Fruit fly (Drosophila melanogaster) whole organism, wandering third instar larva: Measurements from ENCODE around the gene CG13622.

ENCODE experiments used
- Abd-B ChIP-seq: fragments of >200 bp; optimal IDR thresholded peaks from 2 replicates; lab custom pipeline; 2017; ENCODE audit warnings: missing biosample characterization, missing genetic modification characterization
- CG32264 ChIP-seq: fragments of 200-800 bp; sonication (Bioruptor generic); optimal IDR thresholded peaks from 2 replicates; lab custom pipeline; 2016; ENCODE audit warnings: missing biosample characterization, missing genetic modification characterization
- CG9705 ChIP-seq: fragments of 200-800 bp; sonication (Bioruptor generic); optimal IDR thresholded peaks from 2 replicates; lab custom pipeline; 2018; ENCODE audit warnings: missing biosample characterization, mild to moderate bottlenecking, missing genetic modification characterization
- CrebA ChIP-seq: fragments of 200-800 bp; sonication (Bioruptor generic); optimal IDR thresholded peaks from 2 replicates; lab custom pipeline; 2016; ENCODE audit warnings: missing biosample characterization, mild to moderate bottlenecking, missing genetic modification characterization, borderline replicate concordance
- Dfd ChIP-seq: fragments of >200 bp; optimal IDR thresholded peaks from 2 replicates; lab custom pipeline; 2017; ENCODE audit warnings: missing biosample characterization, missing genetic modification characterization
- Dif ChIP-seq: fragments of 200-275, 200-300 bp; sonication (Bioruptor generic); optimal IDR thresholded peaks from 2 replicates; lab custom pipeline; 2018; ENCODE audit warnings: missing biosample characterization, missing genetic modification characterization; ENCODE audit not compliant: partially characterized antibody
- GATAd ChIP-seq: sonication (Bioruptor generic); optimal IDR thresholded peaks from 2 replicates; lab custom pipeline; 2016; ENCODE audit warnings: missing biosample characterization, missing genetic modification characterization
- HLH106 ChIP-seq: fragments of 200-800 bp; optimal IDR thresholded peaks from 3 replicates; lab custom pipeline; 2019; ENCODE audit warnings: missing biosample characterization, mild to moderate bottlenecking, missing genetic modification characterization, moderate library complexity
- Hnf4 ChIP-seq: fragments of 200-800 bp; sonication (Bioruptor generic); optimal IDR thresholded peaks from 2 replicates; lab custom pipeline; 2016; ENCODE audit warnings: missing biosample characterization, mild to moderate bottlenecking, missing genetic modification characterization
- Hr78 ChIP-seq: fragments of >200 bp; optimal IDR thresholded peaks from 2 replicates; lab custom pipeline; 2017; ENCODE audit warnings: missing biosample characterization, missing genetic modification characterization
- Hr83 ChIP-seq: fragments of 200-300 bp; sonication (Bioruptor generic); optimal IDR thresholded peaks from 2 replicates; lab custom pipeline; 2016; ENCODE audit warnings: missing biosample characterization, mild to moderate bottlenecking, missing genetic modification characterization, moderate library complexity; ENCODE audit not compliant: poor library complexity, severe bottlenecking
- Jra ChIP-seq: sonication (Bioruptor generic); optimal IDR thresholded peaks from 2 replicates; lab custom pipeline; 2016; ENCODE audit warnings: missing biosample characterization, missing genetic modification characterization
- Mio ChIP-seq: sonication (Bioruptor generic); optimal IDR thresholded peaks from 2 replicates; lab custom pipeline; 2016; ENCODE audit warnings: missing biosample characterization, missing genetic modification characterization
- Myc ChIP-seq: fragments of >200 bp; optimal IDR thresholded peaks from 2 replicates; lab custom pipeline; 2017
- N ChIP-seq: fragments of >200 bp; optimal IDR thresholded peaks from 2 replicates; lab custom pipeline; 2018; ENCODE audit warnings: missing biosample characterization, missing external identifiers, missing genetic modification characterization
- OdsH ChIP-seq: fragments of 200-800 bp; sonication (Bioruptor generic); optimal IDR thresholded peaks from 2 replicates; lab custom pipeline; 2016; ENCODE audit warnings: missing biosample characterization, mild to moderate bottlenecking, missing genetic modification characterization
- Sp1 ChIP-seq: fragments of 200-800 bp; sonication (Bioruptor generic); optimal IDR thresholded peaks from 3 replicates; lab custom pipeline; 2019; ENCODE audit warnings: missing biosample characterization, mild to moderate bottlenecking, missing genetic modification characterization, moderate library complexity
- Vsx2 ChIP-seq: fragments of 200-300, 225-300 bp; sonication (Bioruptor generic); optimal IDR thresholded peaks from 2 replicates; lab custom pipeline; 2018; ENCODE audit warnings: missing biosample characterization, missing genetic modification characterization; ENCODE audit not compliant: partially characterized antibody
- br ChIP-seq: fragments of 200-800 bp; sonication (Bioruptor generic); optimal IDR thresholded peaks from 2 replicates; lab custom pipeline; 2016; ENCODE audit warnings: missing biosample characterization, missing genetic modification characterization
- brk ChIP-seq: fragments of 200-800 bp; sonication (Bioruptor generic); optimal IDR thresholded peaks from 2 replicates; lab custom pipeline; 2016; ENCODE audit warnings: missing biosample characterization, mild to moderate bottlenecking, missing genetic modification characterization
- dl ChIP-seq, 2 experiments: fragments of 175-275, 200-275 bp in 1 of 2; fragments of 200-275 bp in 1 of 2; sonication (Bioruptor generic); optimal IDR thresholded peaks; lab custom pipeline; 2018; ENCODE audit warnings: mild to moderate bottlenecking in 2 of 2, missing biosample characterization in 2 of 2, missing genetic modification characterization in 2 of 2, moderate library complexity in 2 of 2; ENCODE audit not compliant: partially characterized antibody in 2 of 2, insufficient read depth in 1 of 2
- dmrt93B ChIP-seq: fragments of 200-800 bp; sonication (Bioruptor generic); optimal IDR thresholded peaks from 2 replicates; lab custom pipeline; 2018; ENCODE audit warnings: missing biosample characterization, mild to moderate bottlenecking, missing genetic modification characterization
- dsf ChIP-seq: sonication (Bioruptor generic); optimal IDR thresholded peaks from 2 replicates; lab custom pipeline; 2016; ENCODE audit warnings: missing biosample characterization, missing genetic modification characterization, borderline replicate concordance
- ey ChIP-seq: fragments of 200-800 bp; sonication (Bioruptor generic); optimal IDR thresholded peaks from 2 replicates; lab custom pipeline; 2016; ENCODE audit warnings: missing biosample characterization, missing genetic modification characterization
- foxo ChIP-seq, 2 experiments: fragments of 200-800 bp; sonication (Bioruptor generic); optimal IDR thresholded peaks; 2 replicates in 1 of 2; 3 replicates in 1 of 2; lab custom pipeline; 2016 to 2017; ENCODE audit warnings: missing biosample characterization in 2 of 2, missing genetic modification characterization in 2 of 2
- fru ChIP-seq: fragments of 200-800 bp; sonication (Bioruptor generic); optimal IDR thresholded peaks from 3 replicates; lab custom pipeline; 2016; ENCODE audit warnings: missing biosample characterization, mild to moderate bottlenecking, missing genetic modification characterization
- h ChIP-seq: fragments of 200-800 bp; sonication (Bioruptor generic); optimal IDR thresholded peaks from 3 replicates; lab custom pipeline; 2016; ENCODE audit warnings: missing biosample characterization, mild to moderate bottlenecking, missing genetic modification characterization
- jim ChIP-seq: fragments of 175-275, 200-325 bp; sonication (Bioruptor generic); optimal IDR thresholded peaks from 2 replicates; lab custom pipeline; 2016; ENCODE audit warnings: missing biosample characterization, mild to moderate bottlenecking, missing genetic modification characterization
- lola ChIP-seq: fragments of >200 bp; optimal IDR thresholded peaks from 2 replicates; lab custom pipeline; 2017; ENCODE audit warnings: missing biosample characterization, missing genetic modification characterization
- pan ChIP-seq: fragments of >200 bp; optimal IDR thresholded peaks from 2 replicates; lab custom pipeline; 2017
- psq ChIP-seq: fragments of 200-800 bp; sonication (Bioruptor generic); optimal IDR thresholded peaks from 3 replicates; lab custom pipeline; 2017; ENCODE audit warnings: missing biosample characterization, mild to moderate bottlenecking, missing genetic modification characterization, moderate library complexity
- rgr ChIP-seq: fragments of 200-800 bp; sonication (Bioruptor generic); optimal IDR thresholded peaks from 3 replicates; lab custom pipeline; 2016; ENCODE audit warnings: missing biosample characterization, mild to moderate bottlenecking, missing genetic modification characterization
- sage ChIP-seq: fragments of 200-800 bp; sonication (Bioruptor generic); optimal IDR thresholded peaks from 2 replicates; lab custom pipeline; 2016; ENCODE audit warnings: missing biosample characterization, mild to moderate bottlenecking, missing genetic modification characterization
- sv ChIP-seq: fragments of 200-800 bp; sonication (Bioruptor generic); optimal IDR thresholded peaks from 3 replicates; lab custom pipeline; 2016; ENCODE audit warnings: missing biosample characterization, missing genetic modification characterization
- tai ChIP-seq: sonication (Bioruptor generic); optimal IDR thresholded peaks from 2 replicates; lab custom pipeline; 2016; ENCODE audit warnings: missing biosample characterization, missing genetic modification characterization
- usp ChIP-seq: fragments of >200 bp; optimal IDR thresholded peaks from 2 replicates; lab custom pipeline; 2017; ENCODE audit warnings: missing biosample characterization, missing genetic modification characterization
- woc ChIP-seq: sonication (Bioruptor generic); optimal IDR thresholded peaks from 2 replicates; lab custom pipeline; 2016; ENCODE audit warnings: missing biosample characterization, mild to moderate bottlenecking, missing genetic modification characterization

CG13622 gene

dm6 chr3R:24567427-24567771, 43.9 kb upstream of the CG13622 start:
- TF ChIP-seq br (GFP tag; lab: Kevin White, UChicago) (peak; percentile 54), Hnf4 (GFP tag; lab: Kevin White, UChicago) (peak; percentile 63), tai (GFP tag; lab: Kevin White, UChicago) (peak; percentile 38), usp (no peak), dmrt93B (GFP tag; lab: Kevin White, UChicago) (peak; percentile 37), h (GFP tag; lab: Kevin White, UChicago) (peak; percentile 76), CrebA (no peak), Abd-B (GFP tag; lab: Kevin White, UChicago) (no peak), dl (GFP tag; optimal IDR thresholded peaks at IDR 0.05; lab: Kevin White, UChicago; ENCODE audit: insufficient read depth in 1 of 2, partially characterized antibody in 2 of 2) (no peak), foxo (GFP tag; optimal IDR thresholded peaks at IDR 0.05; lab: Kevin White, UChicago) (peak in 1 of 2 experiments; percentile 69), OdsH (GFP tag; lab: Kevin White, UChicago) (peak; percentile 26), GATAd (GFP tag; lab: Kevin White, UChicago) (no peak), Sp1 (GFP tag; lab: Kevin White, UChicago) (peak; percentile 38), lola (GFP tag; lab: Kevin White, UChicago) (no peak), HLH106 (tag; lab: Kevin White, UChicago) (peak; percentile 47), Myc (lab: Kevin White, UChicago) (no peak), woc (GFP tag; lab: Kevin White, UChicago) (peak; percentile 18), sv (GFP tag; lab: Kevin White, UChicago) (peak; percentile 87), dsf (GFP tag; lab: Kevin White, UChicago) (no peak), fru (GFP tag; lab: Kevin White, UChicago) (peak; percentile 43), Mio (no peak), sage (GFP tag; lab: Kevin White, UChicago) (no peak), jim (GFP tag; lab: Kevin White, UChicago) (no peak), ey (GFP tag; lab: Kevin White, UChicago) (peak; percentile 68), psq (GFP tag; lab: Kevin White, UChicago) (peak; percentile 46), Dfd (GFP tag; lab: Kevin White, UChicago) (no peak), pan (lab: Kevin White, UChicago) (no peak), Hr83 (peak; percentile 18), Hr78 (no peak), Jra (peak; percentile 9), rgr (peak; percentile 76), Dif (GFP tag; lab: Kevin White, UChicago) (no peak), brk (GFP tag; lab: Kevin White, UChicago) (no peak), CG9705 (no peak)

dm6 chr3R:24566756-24567426, 43.4 kb upstream of the CG13622 start:
- TF ChIP-seq brk (GFP tag; lab: Kevin White, UChicago) (no peak), psq (GFP tag; lab: Kevin White, UChicago) (peak; percentile 58), br (GFP tag; lab: Kevin White, UChicago) (peak; percentile 35), jim (GFP tag; lab: Kevin White, UChicago) (no peak), Hr78 (no peak), fru (GFP tag; lab: Kevin White, UChicago) (peak; percentile 3), rgr (peak; percentile 24), foxo (GFP tag; optimal IDR thresholded peaks at IDR 0.05; lab: Kevin White, UChicago) (no peak), HLH106 (tag; lab: Kevin White, UChicago) (no peak), OdsH (GFP tag; lab: Kevin White, UChicago) (peak; percentile 19), Hnf4 (GFP tag; lab: Kevin White, UChicago) (no peak), h (GFP tag; lab: Kevin White, UChicago) (peak; percentile 35), dl (GFP tag; optimal IDR thresholded peaks at IDR 0.05; lab: Kevin White, UChicago; ENCODE audit: insufficient read depth in 1 of 2, partially characterized antibody in 2 of 2) (no peak), GATAd (GFP tag; lab: Kevin White, UChicago) (no peak)

dm6 chr3R:24565748-24566239, 42.3 kb upstream of the CG13622 start:
- peak; percentile 75 for TF ChIP-seq Vsx2
- TF ChIP-seq Myc (lab: Kevin White, UChicago) = no peak
- peak; percentile 91 for TF ChIP-seq psq (GFP tag; lab: Kevin White, UChicago)
- TF ChIP-seq h (GFP tag; lab: Kevin White, UChicago) = peak; percentile 81
- peak; percentile 91 to 95 for TF ChIP-seq dl (GFP tag; optimal IDR thresholded peaks at IDR 0.05; lab: Kevin White, UChicago; ENCODE audit: insufficient read depth in 1 of 2, partially characterized antibody in 2 of 2)
- TF ChIP-seq N (GFP tag; lab: Kevin White, UChicago) = no peak
- TF ChIP-seq brk (GFP tag; lab: Kevin White, UChicago) = peak; percentile 87
- no peak for TF ChIP-seq woc (GFP tag; lab: Kevin White, UChicago)
- TF ChIP-seq GATAd (GFP tag; lab: Kevin White, UChicago) = no peak
- TF ChIP-seq HLH106 (tag; lab: Kevin White, UChicago) = no peak
- TF ChIP-seq sage (GFP tag; lab: Kevin White, UChicago) = peak; percentile 69
- TF ChIP-seq Abd-B (GFP tag; lab: Kevin White, UChicago) = no peak
- TF ChIP-seq lola (GFP tag; lab: Kevin White, UChicago) = no peak
- TF ChIP-seq Jra = peak; percentile 37
- TF ChIP-seq dmrt93B (GFP tag; lab: Kevin White, UChicago) = no peak
- no peak for TF ChIP-seq sv (GFP tag; lab: Kevin White, UChicago)
- TF ChIP-seq foxo (GFP tag; optimal IDR thresholded peaks at IDR 0.05; lab: Kevin White, UChicago) = peak in 1 of 2 experiments; percentile 27
- TF ChIP-seq Sp1 (GFP tag; lab: Kevin White, UChicago) = peak; percentile 61
- peak; percentile 40 for TF ChIP-seq Hr83
- TF ChIP-seq usp = no peak
- TF ChIP-seq br (GFP tag; lab: Kevin White, UChicago) = peak; percentile 91
- peak; percentile 66 for TF ChIP-seq OdsH (GFP tag; lab: Kevin White, UChicago)
- peak; percentile 48 for TF ChIP-seq Hnf4 (GFP tag; lab: Kevin White, UChicago)
- no peak for TF ChIP-seq pan (lab: Kevin White, UChicago)
- TF ChIP-seq ey (GFP tag; lab: Kevin White, UChicago) = no peak
- no peak for TF ChIP-seq jim (GFP tag; lab: Kevin White, UChicago)
- TF ChIP-seq rgr = peak; percentile 63
- peak; percentile 92 for TF ChIP-seq Dif (GFP tag; lab: Kevin White, UChicago)
- TF ChIP-seq Hr78 = no peak
- no peak for TF ChIP-seq CG9705
- no peak for TF ChIP-seq dsf (GFP tag; lab: Kevin White, UChicago)
- TF ChIP-seq CG32264 (GFP tag; lab: Kevin White, UChicago) = peak; percentile 12
